Fruit fly (Drosophila melanogaster): ENCODE results near the gene CG11964.
A peak's percentile ranks its signal among the peaks of the same experiment; 100 is the strongest.

CG11964 gene

dm6 chr3R:8960329-8960728 lies 15.5 kb upstream of the CG11964 start (continued):
- TF ChIP-seq unc-4 (GFP tag; IDR thresholded peaks at IDR 0.05; ENCODE audit: partially characterized antibody), result no peak
- TF ChIP-seq CG30431 (GFP tag; optimal IDR thresholded peaks at IDR 0.05), result no peak
- no peak for TF ChIP-seq Dip2 (GFP tag; IDR thresholded peaks at IDR 0.05)
- peak; percentile 79 for TF ChIP-seq CG17359 (tag; optimal IDR thresholded peaks at IDR 0.05)
- TF ChIP-seq caup (GFP tag; optimal IDR thresholded peaks at IDR 0.05; ENCODE audit: severe bottlenecking), result no peak
- peak; percentile 86 for TF ChIP-seq CG11504 (tag; optimal IDR thresholded peaks at IDR 0.05)
- TF ChIP-seq CG6254 (GFP tag; optimal IDR thresholded peaks at IDR 0.05), result peak; percentile 16
- TF ChIP-seq Dad (GFP tag; optimal IDR thresholded peaks at IDR 0.05), result no peak
- TF ChIP-seq luna (GFP tag; optimal IDR thresholded peaks at IDR 0.05), result no peak
- TF ChIP-seq Abd-B (GFP tag; optimal IDR thresholded peaks at IDR 0.05), result peak; percentile 50
- TF ChIP-seq CG2875 (GFP tag; optimal IDR thresholded peaks at IDR 0.05), result peak; percentile 46
- TF ChIP-seq Opbp (GFP tag; IDR thresholded peaks at IDR 0.05; ENCODE audit: partially characterized antibody), result no peak

dm6 chr3R:8959153-8959552 lies 14.3 kb upstream of the CG11964 start:
- TF ChIP-seq CG9609 (GFP tag; optimal IDR thresholded peaks at IDR 0.05) (no peak), pb (GFP tag; optimal IDR thresholded peaks at IDR 0.05) (no peak), CG13123 (GFP tag; optimal IDR thresholded peaks at IDR 0.05) (no peak), CG17328 (GFP tag; IDR thresholded peaks at IDR 0.05) (no peak), vvl (GFP tag; IDR thresholded peaks at IDR 0.05) (peak; percentile 54; the same call in 1 of the 2 replicates), lab (GFP tag; optimal IDR thresholded peaks at IDR 0.05) (no peak), slbo (GFP tag; IDR thresholded peaks at IDR 0.05) (no peak), Sox102F (GFP tag; optimal IDR thresholded peaks at IDR 0.05) (no peak), CG7556 (GFP tag; optimal IDR thresholded peaks at IDR 0.05) (no peak), abd-A (tag; optimal IDR thresholded peaks at IDR 0.05) (peak; percentile 4), Xrp1 (GFP tag; IDR thresholded peaks at IDR 0.05) (no peak), Ets65A (GFP tag) (peak; percentile 22), Blimp-1 (GFP tag; optimal IDR thresholded peaks at IDR 0.05) (no peak), insv (GFP tag; optimal IDR thresholded peaks at IDR 0.05) (no peak), CG10431 (GFP tag; optimal IDR thresholded peaks at IDR 0.05) (no peak), cg (GFP tag; optimal IDR thresholded peaks at IDR 0.05) (peak; percentile 17), CG11085 (GFP tag; IDR thresholded peaks at IDR 0.05) (no peak), CG10321 (GFP tag; IDR thresholded peaks at IDR 0.05) (no peak), zen (tag; optimal IDR thresholded peaks at IDR 0.05) (no peak), CG1233 (GFP tag; optimal IDR thresholded peaks at IDR 0.05) (no peak), Neu2 (GFP tag; optimal IDR thresholded peaks at IDR 0.05; ENCODE audit: borderline replicate concordance) (no peak), chinmo (GFP tag; IDR thresholded peaks at IDR 0.05; ENCODE audit: partially characterized antibody) (0 out of 4 replicates have a peak, but pooled peaks have one; percentile 14), Ada2b (GFP tag; IDR thresholded peaks at IDR 0.05) (no peak)

dm6 chr3R:8958300-8958699 lies 13.5 kb upstream of the CG11964 start:
- TF ChIP-seq Drgx (GFP tag; IDR thresholded peaks at IDR 0.05), result peak; percentile 71
- 0 out of 2 replicates have a peak, but pooled peaks have one; percentile 8 for TF ChIP-seq Xrp1 (GFP tag; IDR thresholded peaks at IDR 0.05)
- TF ChIP-seq chinmo (GFP tag; IDR thresholded peaks at IDR 0.05; ENCODE audit: partially characterized antibody), result 0 out of 4 replicates have a peak, but pooled peaks have one; percentile 35
- no peak for TF ChIP-seq CG3281 (GFP tag; optimal IDR thresholded peaks at IDR 0.05)
- TF ChIP-seq gem (tag; optimal IDR thresholded peaks at IDR 0.05), result peak; percentile 8
- TF ChIP-seq bsh (GFP tag; optimal IDR thresholded peaks at IDR 0.05), result peak in 1 of 2 experiments; percentile 53
- no peak for TF ChIP-seq Awh (GFP tag; IDR thresholded peaks at IDR 0.05)
- peak; percentile 54 for TF ChIP-seq Ets65A (GFP tag)

Measured in whole organism, embryonic.